Worm (Caenorhabditis elegans): Measurements from ENCODE around the gene F28E10.4.

Gene F28E10.4

ce11 chrIV:4585991-4586390 lies 18.7 kb upstream of the F28E10.4 start (continued):
- TF ChIP-seq hpl-2 (GFP tag; optimal IDR thresholded peaks at IDR 0.05) (no peak), aha-1 (tag; optimal IDR thresholded peaks at IDR 0.05) (no peak), zag-1 (tag; optimal IDR thresholded peaks at IDR 0.05) (peak; percentile 80), efl-1 (optimal IDR thresholded peaks at IDR 0.05) (peak in 1 of 2 experiments; percentile 5), efl-1 (GFP tag; optimal IDR thresholded peaks at IDR 0.05 in 1 of 2) (peak in 1 of 2 experiments; percentile 21), tlp-1 (tag; optimal IDR thresholded peaks at IDR 0.05) (no peak), fkh-4 (tag; optimal IDR thresholded peaks at IDR 0.05; ENCODE audit: borderline replicate concordance) (no peak), ceh-88 (GFP tag; IDR thresholded peaks at IDR 0.05) (no peak), snu-23 (GFP tag; optimal IDR thresholded peaks at IDR 0.05) (peak; percentile 7), lsy-2 (tag; optimal IDR thresholded peaks at IDR 0.05) (peak in 1 of 2 experiments; percentile 50), elt-3 (tag; optimal IDR thresholded peaks at IDR 0.05) (no peak)

- TF ChIP-seq C16A3.4 (tag; optimal IDR thresholded peaks at IDR 0.05): no peak
- TF ChIP-seq elt-3 (tag; optimal IDR thresholded peaks at IDR 0.05): no peak
- TF ChIP-seq efl-1 (optimal IDR thresholded peaks at IDR 0.05): no peak
- peak in 1 of 2 experiments; percentile 28 for TF ChIP-seq efl-1 (GFP tag; optimal IDR thresholded peaks at IDR 0.05 in 1 of 2)
These were observed 12.2 kb upstream of the F28E10.4 start for ce11 chrIV:4579472-4579871.

ce11 chrIV:4576847-4577246 lies 9.6 kb upstream of the F28E10.4 start:
- TF ChIP-seq nhr-19 (GFP tag; conservative IDR thresholded peaks at IDR 0.05): no peak
- TF ChIP-seq ets-5 (GFP tag; IDR thresholded peaks at IDR 0.05): no peak
- no peak for TF ChIP-seq nhr-77 (tag; optimal IDR thresholded peaks at IDR 0.05)
- TF ChIP-seq efl-1 (optimal IDR thresholded peaks at IDR 0.05): no peak
- TF ChIP-seq efl-1 (GFP tag; optimal IDR thresholded peaks at IDR 0.05 in 1 of 2): no peak
- TF ChIP-seq egl-27 (tag; optimal IDR thresholded peaks at IDR 0.05): no peak
- TF ChIP-seq lin-13 (GFP tag; optimal IDR thresholded peaks at IDR 0.05): no peak
- TF ChIP-seq unc-86 (tag; optimal IDR thresholded peaks at IDR 0.05): no peak
- no peak for TF ChIP-seq irx-1 (tag; optimal IDR thresholded peaks at IDR 0.05)
- TF ChIP-seq hlh-17 (GFP tag; optimal IDR thresholded peaks at IDR 0.05; ENCODE audit: borderline replicate concordance): no peak
- no peak for TF ChIP-seq mdl-1 (tag; optimal IDR thresholded peaks at IDR 0.05)
- TF ChIP-seq fkh-8 (tag; optimal IDR thresholded peaks at IDR 0.05): no peak
- TF ChIP-seq swsn-7 (tag; optimal IDR thresholded peaks at IDR 0.05): no peak
- no peak for TF ChIP-seq unc-130 (tag; optimal IDR thresholded peaks at IDR 0.05)
- TF ChIP-seq rnt-1 (tag; optimal IDR thresholded peaks at IDR 0.05): no peak
- TF ChIP-seq C16A3.4 (tag; optimal IDR thresholded peaks at IDR 0.05): no peak
- TF ChIP-seq jun-1 (tag; optimal IDR thresholded peaks at IDR 0.05): no peak
- TF ChIP-seq sox-4 (tag; optimal IDR thresholded peaks at IDR 0.05): no peak
- TF ChIP-seq sptf-1 (tag; optimal IDR thresholded peaks at IDR 0.05): no peak

ce11 chrIV:4574051-4574450 lies 6.8 kb upstream of the F28E10.4 start:
- no peak for TF ChIP-seq lsy-2 (tag; optimal IDR thresholded peaks at IDR 0.05)
- no peak for TF ChIP-seq nhr-19 (GFP tag; conservative IDR thresholded peaks at IDR 0.05)
- TF ChIP-seq skn-1 (tag; optimal IDR thresholded peaks at IDR 0.05): no peak
- TF ChIP-seq ztf-4 (tag; optimal IDR thresholded peaks at IDR 0.05): no peak
- no peak for TF ChIP-seq irx-1 (tag; optimal IDR thresholded peaks at IDR 0.05)
- TF ChIP-seq alr-1 (tag; optimal IDR thresholded peaks at IDR 0.05; ENCODE audit: borderline replicate concordance): no peak
- no peak for TF ChIP-seq lin-39 (tag; optimal IDR thresholded peaks at IDR 0.05)
- TF ChIP-seq ceh-8 (GFP tag; optimal IDR thresholded peaks at IDR 0.05): peak; percentile 9
- no peak for TF ChIP-seq dpl-1 (GFP tag; optimal IDR thresholded peaks at IDR 0.05)
- TF ChIP-seq nhr-47 (tag; optimal IDR thresholded peaks at IDR 0.05): peak; percentile 6
- TF ChIP-seq unc-86 (tag; optimal IDR thresholded peaks at IDR 0.05): no peak
- TF ChIP-seq aha-1 (tag; optimal IDR thresholded peaks at IDR 0.05): no peak
- no peak for TF ChIP-seq egl-13 (tag; optimal IDR thresholded peaks at IDR 0.05)
- TF ChIP-seq nhr-28 (tag; optimal IDR thresholded peaks at IDR 0.05): no peak
- TF ChIP-seq pqm-1 (tag; optimal IDR thresholded peaks at IDR 0.05): no peak
- TF ChIP-seq nhr-11 (tag; optimal IDR thresholded peaks at IDR 0.05): no peak
- TF ChIP-seq lin-15B (tag; optimal IDR thresholded peaks at IDR 0.05): no peak
- TF ChIP-seq C34B4.2 (tag; optimal IDR thresholded peaks at IDR 0.05): no peak
- no peak for TF ChIP-seq grh-1 (GFP tag; IDR thresholded peaks at IDR 0.05)
- TF ChIP-seq nhr-84 (tag; optimal IDR thresholded peaks at IDR 0.05): no peak
- TF ChIP-seq tlp-1 (tag; optimal IDR thresholded peaks at IDR 0.05): no peak
- TF ChIP-seq fkh-8 (tag; optimal IDR thresholded peaks at IDR 0.05): no peak
- no peak for TF ChIP-seq dsc-1 (tag; optimal IDR thresholded peaks at IDR 0.05)
- TF ChIP-seq efl-1 (optimal IDR thresholded peaks at IDR 0.05): no peak
- TF ChIP-seq efl-1 (GFP tag; optimal IDR thresholded peaks at IDR 0.05 in 1 of 2): no peak
- TF ChIP-seq Y116A8C.19 (tag; optimal IDR thresholded peaks at IDR 0.05; ENCODE audit: borderline replicate concordance): no peak
- peak; percentile 52 for TF ChIP-seq lin-14 (GFP tag; optimal IDR thresholded peaks at IDR 0.05)
- TF ChIP-seq ceh-82 (tag; optimal IDR thresholded peaks at IDR 0.05): peak in 1 of 3 experiments; percentile 26

All from whole organism, L1 larva.